Worm (Caenorhabditis elegans) whole organism, L1 larva: Measurements from ENCODE around the gene C30G4.4.

Experiments used
- C04F5.9 ChIP-seq: sonication (generic microtip); optimal IDR thresholded peaks from 2 replicates; lab custom pipeline; 2016; ENCODE audit warnings: missing genetic modification characterization, missing compliant biosample characterization
- C16A3.4 ChIP-seq: fragments of 150-350 bp; optimal IDR thresholded peaks from 2 replicates; lab custom pipeline; 2014; ENCODE audit warnings: missing biosample characterization, missing genetic modification characterization
- C34B4.2 ChIP-seq: sonication (generic microtip); optimal IDR thresholded peaks from 2 replicates; lab custom pipeline; 2017; ENCODE audit warnings: mild to moderate bottlenecking, missing genetic modification characterization, missing compliant biosample characterization
- aha-1 ChIP-seq: fragments of 150-350 bp; optimal IDR thresholded peaks from 2 replicates; lab custom pipeline; 2014; ENCODE audit warnings: missing biosample characterization, missing genetic modification characterization
- alr-1 ChIP-seq: fragments of 200-800 bp; sonication (Bioruptor generic); optimal IDR thresholded peaks from 2 replicates; lab custom pipeline; 2018; ENCODE audit warnings: borderline replicate concordance, mild to moderate bottlenecking, missing genetic modification characterization, missing compliant biosample characterization
- blmp-1 ChIP-seq: fragments of 150-350 bp; optimal IDR thresholded peaks from 2 replicates; lab custom pipeline; 2014; ENCODE audit warnings: missing biosample characterization, missing genetic modification characterization
- ceh-88 ChIP-seq: fragments of 200-800 bp; sonication (Bioruptor generic); IDR thresholded peaks from 2 replicates; pipeline ENCODE4 v1.3.6; 2022; ENCODE audit warnings: missing genetic modification characterization, missing compliant biosample characterization
- dsc-1 ChIP-seq: sonication (generic microtip); optimal IDR thresholded peaks from 2 replicates; lab custom pipeline; 2016; ENCODE audit warnings: mild to moderate bottlenecking, missing genetic modification characterization, missing compliant biosample characterization
- elt-3 ChIP-seq, 6 experiments: fragments of 150-350 bp in 1 of 6; sonication (generic microtip); optimal IDR thresholded peaks; 2 replicates each; lab custom pipeline; 2017 to 2018; ENCODE audit warnings: missing biosample characterization in 6 of 6, missing genetic modification characterization in 6 of 6, inconsistent platforms in 1 of 6
- ets-5 ChIP-seq: fragments of 200-800 bp; sonication (Bioruptor generic); IDR thresholded peaks from 2 replicates; pipeline ENCODE4 v1.3.6; 2022; ENCODE audit warnings: missing genetic modification characterization, missing compliant biosample characterization
- fos-1 ChIP-seq: fragments of 150-350 bp; optimal IDR thresholded peaks from 2 replicates; lab custom pipeline; 2014; ENCODE audit warnings: missing biosample characterization, missing genetic modification characterization
- hlh-17 ChIP-seq: fragments of 200-800 bp; sonication (Bioruptor generic); optimal IDR thresholded peaks from 2 replicates; lab custom pipeline; 2018; ENCODE audit warnings: missing genetic modification characterization, mild to moderate bottlenecking, missing compliant biosample characterization, moderate library complexity, borderline replicate concordance
- isw-1 ChIP-seq: fragments of 200-800 bp; sonication (Bioruptor generic); IDR thresholded peaks from 2 replicates; pipeline ENCODE4 v1.3.6; 2022; ENCODE audit warnings: missing genetic modification characterization, missing compliant biosample characterization
- lin-14 ChIP-seq: fragments of 200-800 bp; sonication (Bioruptor generic); optimal IDR thresholded peaks from 2 replicates; lab custom pipeline; 2018; ENCODE audit warnings: mild to moderate bottlenecking, missing genetic modification characterization, moderate library complexity, missing compliant biosample characterization
- lin-15B ChIP-seq: fragments of 150-350 bp; sonication (generic microtip); optimal IDR thresholded peaks from 3 replicates; lab custom pipeline; 2014; ENCODE audit warnings: missing biosample characterization, missing genetic modification characterization
- nhr-11 ChIP-seq: fragments of 150-350 bp; optimal IDR thresholded peaks from 2 replicates; lab custom pipeline; 2014; ENCODE audit warnings: missing biosample characterization, missing genetic modification characterization
- nhr-12 ChIP-seq: sonication (generic microtip); optimal IDR thresholded peaks from 2 replicates; lab custom pipeline; 2017; ENCODE audit warnings: missing biosample characterization, missing genetic modification characterization
- nhr-19 ChIP-seq: fragments of 200-800 bp; sonication (Bioruptor generic); conservative IDR thresholded peaks from 2 replicates; pipeline ENCODE4 v1.3.6; 2022; ENCODE audit warnings: missing genetic modification characterization, missing compliant biosample characterization
- nhr-20 ChIP-seq: sonication (generic microtip); optimal IDR thresholded peaks from 2 replicates; lab custom pipeline; 2016; ENCODE audit warnings: mild to moderate bottlenecking, missing genetic modification characterization, missing compliant biosample characterization
- nhr-28 ChIP-seq: fragments of 150-350 bp; optimal IDR thresholded peaks from 2 replicates; lab custom pipeline; 2014; ENCODE audit warnings: missing biosample characterization, missing genetic modification characterization
- nhr-85 ChIP-seq: sonication (generic microtip); peaks from one replicate; lab custom pipeline; 2016; ENCODE audit warnings: missing genetic modification characterization, inconsistent platforms, missing compliant biosample characterization
- pag-3 ChIP-seq: sonication (generic microtip); optimal IDR thresholded peaks from 2 replicates; lab custom pipeline; 2017; ENCODE audit warnings: missing genetic modification characterization, mild to moderate bottlenecking, missing compliant biosample characterization, antibody characterized with exemption, borderline replicate concordance; ENCODE audit not compliant: insufficient read depth
- pqm-1 ChIP-seq: sonication (generic microtip); optimal IDR thresholded peaks from 3 replicates; lab custom pipeline; 2017; ENCODE audit warnings: missing biosample characterization, missing genetic modification characterization
- snu-23 ChIP-seq: sonication (generic microtip); optimal IDR thresholded peaks from 2 replicates; lab custom pipeline; 2016; ENCODE audit warnings: missing genetic modification characterization, missing compliant biosample characterization
- sox-4 ChIP-seq: sonication (generic microtip); optimal IDR thresholded peaks from 2 replicates; lab custom pipeline; 2016; ENCODE audit warnings: missing genetic modification characterization, missing compliant biosample characterization
- sup-37 ChIP-seq: fragments of 200-800 bp; sonication (Bioruptor generic); optimal IDR thresholded peaks from 2 replicates; lab custom pipeline; 2018; ENCODE audit warnings: mild to moderate bottlenecking, missing genetic modification characterization, missing compliant biosample characterization
- swsn-7 ChIP-seq: sonication (generic microtip); optimal IDR thresholded peaks from 2 replicates; lab custom pipeline; 2016; ENCODE audit warnings: missing genetic modification characterization, missing compliant biosample characterization
- unc-130 ChIP-seq: fragments of 150-350 bp; optimal IDR thresholded peaks from 2 replicates; lab custom pipeline; 2017; ENCODE audit warnings: missing biosample characterization, missing genetic modification characterization, inconsistent platforms
- unc-30 ChIP-seq: sonication (generic microtip); optimal IDR thresholded peaks from 2 replicates; lab custom pipeline; 2017; ENCODE audit warnings: missing biosample characterization, missing genetic modification characterization

C30G4.4 gene

DNA sequence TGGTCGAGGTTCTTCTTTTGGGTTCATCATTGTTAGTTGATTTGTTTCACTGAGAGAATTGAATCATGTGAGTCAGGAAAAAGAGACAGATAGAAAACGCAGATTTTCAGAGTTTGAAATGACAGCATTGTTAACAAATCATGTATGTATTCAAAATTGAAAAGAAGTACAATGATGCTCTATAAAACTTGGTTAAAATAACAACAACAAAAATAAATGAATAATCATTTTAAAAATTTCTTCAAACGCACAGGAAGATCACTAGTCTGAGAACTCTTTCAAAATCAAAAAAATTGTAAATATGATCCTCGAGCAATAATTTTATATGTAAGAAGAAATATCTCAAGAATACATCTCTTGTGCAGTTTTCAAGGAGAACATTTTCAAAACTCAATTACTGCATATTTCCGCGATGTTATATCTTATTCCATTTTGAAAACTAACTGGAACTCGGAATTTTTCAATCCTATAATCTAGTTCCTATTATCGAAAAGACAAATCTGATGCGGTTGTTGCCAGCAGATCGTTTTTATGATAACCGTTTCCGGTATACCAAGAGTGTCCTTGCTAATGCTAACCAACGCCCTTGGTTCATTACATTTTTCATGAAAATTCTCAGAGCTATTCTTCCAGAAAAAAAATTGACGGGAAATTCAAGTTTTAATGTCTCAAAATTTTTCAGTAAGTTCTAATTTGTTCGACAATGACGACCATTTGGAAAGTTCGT lies 24.7 kb upstream of the C30G4.4 start, which contains the start of gene lido-1:
TSS of gene lido-1 (minus strand) at position 51 of the 727 bp plus-strand sequence.
- TF ChIP-seq nhr-20 (peak; percentile 67), lin-15B (tag; lab: Kevin White, UChicago) (no peak), aha-1 (tag; lab: Kevin White, UChicago) (no peak), sup-37 (GFP tag; lab: Kevin White, UChicago) (no peak)
- TF ChIP-seq, all 84 proteins: peak for 1

DNA sequence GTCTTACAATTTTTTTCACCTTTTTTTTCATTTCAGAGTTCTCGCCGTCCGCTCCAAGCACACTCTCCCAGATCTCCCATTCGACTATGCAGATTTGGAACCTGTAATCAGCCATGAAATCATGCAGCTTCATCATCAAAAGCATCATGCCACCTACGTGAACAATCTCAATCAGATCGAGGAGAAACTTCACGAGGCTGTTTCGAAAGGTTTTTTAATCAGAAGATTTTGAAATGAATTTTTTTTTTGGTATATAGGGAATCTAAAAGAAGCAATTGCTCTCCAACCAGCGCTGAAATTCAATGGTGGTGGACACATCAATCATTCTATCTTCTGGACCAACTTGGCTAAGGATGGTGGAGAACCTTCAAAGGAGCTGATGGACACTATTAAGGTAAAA lies 21.2 kb upstream of the C30G4.4 start, which contains the start of gene C08A9.3:
TSS of gene C08A9.3 (minus strand) at position 101 of the 400 bp plus-strand sequence.
- TF ChIP-seq hlh-17 (GFP tag; lab: Kevin White, UChicago): no peak
- TF ChIP-seq nhr-85: peak; percentile 5

DNA sequence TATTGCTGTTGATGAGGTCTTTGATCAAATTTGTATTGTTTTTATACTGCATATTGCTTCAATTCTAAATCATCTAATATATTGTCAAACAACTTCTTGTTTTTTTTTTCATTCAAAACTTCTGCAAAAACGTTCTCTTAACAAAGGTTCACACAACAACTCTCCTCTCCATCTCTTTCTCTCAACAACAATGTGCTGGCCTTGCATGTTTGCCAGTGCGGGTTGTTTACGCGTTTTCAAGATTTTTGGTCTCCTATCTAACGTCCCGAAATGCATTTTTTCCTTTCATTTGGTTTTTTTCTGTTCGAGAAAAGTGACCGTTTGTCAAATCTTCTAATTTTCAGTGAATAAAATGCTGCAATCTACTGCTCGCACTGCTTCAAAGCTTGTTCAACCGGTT lies 20.4 kb upstream of the C30G4.4 start, which contains the start of gene sod-3:
TSS of gene sod-3 (plus strand) at position 338 of the 400 bp plus-strand sequence.
- TF ChIP-seq lin-15B (tag; lab: Kevin White, UChicago) (no peak), nhr-28 (tag; lab: Kevin White, UChicago) (no peak), unc-30 (tag; lab: Kevin White, UChicago) (no peak), dsc-1 (tag; lab: Kevin White, UChicago) (no peak), pqm-1 (tag; lab: Kevin White, UChicago) (no peak), swsn-7 (tag; lab: Kevin White, UChicago) (no peak), blmp-1 (tag; lab: Kevin White, UChicago) (no peak), ets-5 (GFP tag; lab: Robert Waterston, UW) (no peak), hlh-17 (GFP tag; lab: Kevin White, UChicago) (no peak), snu-23 (GFP tag; lab: Kevin White, UChicago) (no peak), nhr-12 (tag; lab: Kevin White, UChicago) (no peak), C34B4.2 (tag; lab: Kevin White, UChicago) (no peak)

- TF ChIP-seq unc-130 (tag; lab: Kevin White, UChicago): no peak
- no peak for TF ChIP-seq nhr-85
Observed at ce11 chrX:17080635-17081376, 8.8 kb upstream of the C30G4.4 start, which contains the start of the genes irld-23 and C08A9.10. irld-23 (minus strand) TSS chrX:17080685. C08A9.10 (plus strand) TSS chrX:17081179.

DNA sequence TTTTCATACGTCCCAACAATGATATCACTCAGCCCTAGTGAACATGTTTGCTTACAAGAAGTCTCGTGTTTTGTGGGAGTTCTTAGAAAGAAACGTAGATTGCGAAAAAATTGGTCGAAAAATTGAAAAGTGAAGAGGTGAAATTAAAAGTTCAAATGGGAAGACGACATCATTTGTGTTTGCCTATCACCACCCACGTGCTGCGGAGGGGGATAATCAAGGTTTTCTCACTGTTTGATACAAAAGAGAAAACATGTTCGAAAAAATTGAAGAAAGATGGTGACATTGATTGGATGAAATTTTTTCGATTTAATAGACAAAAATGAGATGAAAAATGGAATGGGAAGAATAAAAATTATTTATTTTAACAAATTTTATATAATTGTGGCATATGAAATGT lies 1.5 kb downstream of the C30G4.4 start:
- TF ChIP-seq alr-1 (no peak), C04F5.9 (no peak), C16A3.4 (tag; lab: Kevin White, UChicago) (no peak), sox-4 (tag; lab: Kevin White, UChicago) (no peak), nhr-19 (GFP tag; lab: Robert Waterston, UW) (no peak), isw-1 (GFP tag; lab: Robert Waterston, UW) (no peak), nhr-11 (tag; lab: Kevin White, UChicago) (no peak), snu-23 (GFP tag; lab: Kevin White, UChicago) (peak; percentile 18), nhr-85 (peak; percentile 78), nhr-20 (peak; percentile 12), fos-1 (tag; lab: Kevin White, UChicago) (no peak), pag-3 (tag; lab: Kevin White, UChicago) (no peak), blmp-1 (tag; lab: Kevin White, UChicago) (peak; percentile 91), elt-3 (tag; optimal IDR thresholded peaks at IDR 0.05; lab: Kevin White, UChicago) (peak in 1 of 6 experiments; percentile 75), ceh-88 (no peak), lin-14 (GFP tag; lab: Kevin White, UChicago) (peak; percentile 59)
